Fruit fly (Drosophila melanogaster): ENCODE data around the gene ERR.

Gene ERR

dm6 chr3L:8186627-8187396 is at the start of gene ERR, which contains the start of gene Atg18a (continued):
- TF ChIP-seq hth (optimal IDR thresholded peaks at IDR 0.05) (no peak), phol (tag; optimal IDR thresholded peaks at IDR 0.05) (peak; percentile 90), Mad (GFP tag; optimal IDR thresholded peaks at IDR 0.05) (peak; percentile 90), CG11696 (GFP tag; IDR thresholded peaks at IDR 0.05) (0 out of 2 replicates have a peak, but pooled peaks have one; percentile 13), lola (GFP tag; optimal IDR thresholded peaks at IDR 0.05) (peak in 1 of 3 experiments; percentile 79), lilli (GFP tag; optimal IDR thresholded peaks at IDR 0.05) (peak; percentile 92), ATbp (GFP tag; optimal IDR thresholded peaks at IDR 0.05) (peak; percentile 31), CG18011 (GFP tag; optimal IDR thresholded peaks at IDR 0.05) (peak; percentile 70), CG14710 (tag; optimal IDR thresholded peaks at IDR 0.05) (peak; percentile 90), Med (GFP tag) (peak; percentile 97), CG10321 (GFP tag; IDR thresholded peaks at IDR 0.05) (peak; percentile 69), danr (GFP tag; IDR thresholded peaks at IDR 0.05) (peak; percentile 79; the same call in 1 of the 2 replicates), Mes4 (GFP tag; optimal IDR thresholded peaks at IDR 0.05) (no peak), CG8281 (tag; optimal IDR thresholded peaks at IDR 0.05) (peak; percentile 48), salm (tag; optimal IDR thresholded peaks at IDR 0.05) (peak; percentile 16), CG34376 (GFP tag; optimal IDR thresholded peaks at IDR 0.05) (peak; percentile 57), CG7839 (tag; optimal IDR thresholded peaks at IDR 0.05) (peak; percentile 86), zen2 (GFP tag; IDR thresholded peaks at IDR 0.05; ENCODE audit: partially characterized antibody) (no peak), en (GFP tag; optimal IDR thresholded peaks at IDR 0.05) (no peak), so (GFP tag; IDR thresholded peaks at IDR 0.05) (0 out of 3 replicates have a peak, but pooled peaks have one; percentile 66), Deaf1 (tag; optimal IDR thresholded peaks at IDR 0.05) (peak; percentile 28), CG11247 (GFP tag; IDR thresholded peaks at IDR 0.05) (peak; percentile 80), CG7987 (GFP tag; optimal IDR thresholded peaks at IDR 0.05) (no peak), Doc3 (GFP tag; IDR thresholded peaks at IDR 0.05; ENCODE audit: partially characterized antibody) (peak; percentile 51; the same call in 1 of the 3 replicates), CG12104 (GFP tag; optimal IDR thresholded peaks at IDR 0.05) (peak; percentile 58), CG6683 (GFP tag; optimal IDR thresholded peaks at IDR 0.05) (peak; percentile 35), CG14050 (GFP tag; IDR thresholded peaks at IDR 0.05) (peak; percentile 70), Hand (GFP tag; optimal IDR thresholded peaks at IDR 0.05) (peak; percentile 17), CG3995 (GFP tag; optimal IDR thresholded peaks at IDR 0.05) (peak; percentile 51), NFAT (GFP tag; IDR thresholded peaks at IDR 0.05) (peak; percentile 92), Fer3 (tag; optimal IDR thresholded peaks at IDR 0.05) (peak; percentile 82), CG3407 (GFP tag; optimal IDR thresholded peaks at IDR 0.05) (peak; percentile 28), Tbp (GFP tag; optimal IDR thresholded peaks at IDR 0.05) (no peak), lmd (GFP tag; IDR thresholded peaks at IDR 0.05) (peak; percentile 92), CG14014 (GFP tag; IDR thresholded peaks at IDR 0.05) (peak; percentile 85), usp (GFP tag; optimal IDR thresholded peaks at IDR 0.05) (no peak), CG32532 (GFP tag; IDR thresholded peaks at IDR 0.05) (peak; percentile 90), abd-A (tag; optimal IDR thresholded peaks at IDR 0.05) (no peak), CG13424 (tag; optimal IDR thresholded peaks at IDR 0.05) (peak; percentile 89), Hey (tag; optimal IDR thresholded peaks at IDR 0.05) (peak; percentile 57), CG5953 (GFP tag; IDR thresholded peaks at IDR 0.05) (0 out of 2 replicates have a peak, but pooled peaks have one; percentile 43), eyg (GFP tag; optimal IDR thresholded peaks at IDR 0.05) (peak; percentile 36), dan (GFP tag; IDR thresholded peaks at IDR 0.05) (peak; percentile 78), CG8388 (GFP tag; optimal IDR thresholded peaks at IDR 0.05) (peak; percentile 71), Hr51 (GFP tag; optimal IDR thresholded peaks at IDR 0.05) (peak; percentile 72 to 79), CG13296 (GFP tag; optimal IDR thresholded peaks at IDR 0.05) (peak; percentile 51), CG5180 (GFP tag; optimal IDR thresholded peaks at IDR 0.05) (peak; percentile 19), cato (GFP tag; optimal IDR thresholded peaks at IDR 0.05; ENCODE audit: borderline replicate concordance) (peak; percentile 59)

Measured in whole organism, embryonic.